Fruit fly (Drosophila melanogaster) whole organism, adult: ENCODE data around the gene CG17118.

Experiments
- CG11617 ChIP-seq: fragments of 200-800 bp; sonication (Bioruptor generic); optimal IDR thresholded peaks from 2 replicates; lab custom pipeline; 2017; ENCODE audit warnings: mild to moderate bottlenecking, missing biosample characterization, missing genetic modification reagents, missing genetic modification characterization
- CG12768 ChIP-seq: fragments of 200-800 bp; sonication (Bioruptor generic); optimal IDR thresholded peaks from 2 replicates; lab custom pipeline; 2017; ENCODE audit warnings: missing biosample characterization, missing genetic modification characterization, mild to moderate bottlenecking, moderate library complexity, missing genetic modification reagents
- CG7045 ChIP-seq: fragments of 200-800 bp; sonication (Bioruptor generic); optimal IDR thresholded peaks from 2 replicates; lab custom pipeline; 2017; ENCODE audit warnings: missing biosample characterization, mild to moderate bottlenecking, missing genetic modification characterization
- Mnt ChIP-seq: fragments of 200-800 bp; sonication (Bioruptor generic); optimal IDR thresholded peaks from 2 replicates; lab custom pipeline; 2016; ENCODE audit warnings: missing biosample characterization, mild to moderate bottlenecking, missing genetic modification characterization
- ovo ChIP-seq: fragments of 200-800 bp; sonication (Bioruptor generic); optimal IDR thresholded peaks from 2 replicates; lab custom pipeline; 2016; ENCODE audit warnings: missing biosample characterization, missing genetic modification characterization

dm6 chr2L:10753618-10754017, 23.6 kb downstream of the CG17118 start:
- TF ChIP-seq ovo (GFP tag; lab: Kevin White, UChicago) (no peak), CG7045 (no peak), CG11617 (GFP tag; lab: Kevin White, UChicago) (no peak), CG12768 (GFP tag; lab: Kevin White, UChicago) (no peak), Mnt (GFP tag; lab: Kevin White, UChicago) (no peak)
